Worm (Caenorhabditis elegans): Measurements from ENCODE around the gene B0563.10.

DNA sequence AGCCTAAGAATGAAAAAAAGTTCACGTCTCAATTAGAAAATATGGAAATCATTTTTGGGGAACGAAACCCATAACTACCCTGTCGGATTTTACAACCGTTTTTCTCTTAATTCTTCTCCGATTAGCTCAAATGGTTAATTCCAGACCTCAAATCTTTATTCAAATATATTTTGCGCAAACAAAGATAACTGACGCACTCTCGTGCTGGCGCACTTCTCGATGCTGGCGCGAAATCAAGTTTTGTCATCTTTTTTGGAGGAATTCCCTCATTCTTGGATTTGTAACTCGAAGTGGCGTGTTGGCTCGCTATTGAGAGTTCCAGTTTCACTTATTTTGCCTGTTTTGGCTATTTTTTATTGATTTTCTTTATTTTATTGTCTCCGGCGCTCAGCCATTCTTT is 49.5 kb downstream of the B0563.10 start:
- no peak for TF ChIP-seq mxl-3 (GFP tag; optimal IDR thresholded peaks at IDR 0.05)
- TF ChIP-seq zip-2 (tag; optimal IDR thresholded peaks at IDR 0.05) = no peak
- TF ChIP-seq lin-13 (GFP tag; optimal IDR thresholded peaks at IDR 0.05) = no peak
- TF ChIP-seq ztf-11 (tag; optimal IDR thresholded peaks at IDR 0.05) = no peak

Data from whole organism, L4 larva.